Fruit fly (Drosophila melanogaster) whole organism: ENCODE data around the gene Mst57Dc.

Experiments
- CG8478 ChIP-seq: fragments of >200 bp; optimal IDR thresholded peaks from 2 replicates; lab custom pipeline; 2018; ENCODE audit warnings: inconsistent platforms
- Dll ChIP-seq: fragments of >200 bp; optimal IDR thresholded peaks from 2 replicates; lab custom pipeline; 2017
- EcR ChIP-seq, 2 experiments: fragments of >200 bp; optimal IDR thresholded peaks; 2 replicates each; lab custom pipeline; 2017; ENCODE audit warnings: missing biosample characterization in 2 of 2, missing genetic modification characterization in 2 of 2, missing genetic modification reagents in 2 of 2
- pan ChIP-seq: fragments of >200 bp; optimal IDR thresholded peaks from 2 replicates; lab custom pipeline; 2017
- psq ChIP-seq: fragments of >200 bp; optimal IDR thresholded peaks from 2 replicates; lab custom pipeline; 2017
- usp ChIP-seq: fragments of >200 bp; optimal IDR thresholded peaks from 2 replicates; lab custom pipeline; 2017; ENCODE audit warnings: missing biosample characterization, missing genetic modification characterization, mixed read lengths

Mst57Dc gene

dm6 chr3R:25829598-25829997 is at the start of gene Mst57Dc:
Gene Mst57Dc, minus strand, starts transcription at chr3R:25829698.
- TF ChIP-seq CG8478 (no peak), psq (lab: Kevin White, UChicago) (no peak), EcR (GFP tag; optimal IDR thresholded peaks at IDR 0.05; lab: Kevin White, UChicago) (no peak), pan (lab: Kevin White, UChicago) (no peak), Dll (lab: Kevin White, UChicago) (no peak), usp (GFP tag; lab: Kevin White, UChicago) (no peak)

DNA sequence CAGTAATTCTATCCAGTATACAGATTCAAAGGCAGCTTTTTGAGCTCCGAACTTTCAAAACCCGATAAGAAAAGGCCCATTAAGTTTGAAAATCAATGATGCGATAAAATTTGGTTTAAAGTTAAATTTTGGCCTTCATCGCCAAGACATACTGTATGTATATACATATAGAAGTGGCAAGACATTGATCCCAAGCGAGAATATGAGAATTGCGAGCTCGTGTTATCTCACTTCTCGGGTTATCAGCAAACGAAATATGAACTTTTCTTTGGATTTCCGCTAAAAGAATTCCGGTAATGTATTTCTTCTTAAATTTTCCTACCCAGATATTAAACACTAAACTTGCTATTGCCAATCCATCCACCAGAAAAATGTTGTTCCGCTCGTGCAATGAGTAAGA is 47.6 kb upstream of the Mst57Dc start:
- TF ChIP-seq CG8478 (no peak), EcR (GFP tag; optimal IDR thresholded peaks at IDR 0.05; lab: Kevin White, UChicago) (peak in 1 of 2 experiments; percentile 2)

DNA sequence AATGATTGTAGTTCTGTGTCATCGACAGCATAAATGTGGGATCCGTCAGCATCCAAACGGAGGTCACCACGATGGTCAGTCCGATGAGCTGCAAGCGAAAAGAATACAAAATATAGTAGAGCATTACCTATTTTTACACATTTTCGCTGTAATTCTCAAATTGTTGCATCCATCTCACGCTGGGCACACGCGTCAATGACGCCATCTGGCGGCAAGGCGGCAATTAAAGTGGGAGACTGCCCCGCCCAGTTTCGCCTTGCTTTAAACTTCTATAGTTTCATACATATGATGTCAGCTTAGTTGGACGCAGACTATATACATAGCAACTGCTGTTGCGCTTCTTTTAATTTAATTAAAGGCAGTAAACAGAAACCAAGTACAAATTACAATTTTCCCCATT is 47.1 kb upstream of the Mst57Dc start:
- TF ChIP-seq CG8478: no peak
- no peak for TF ChIP-seq psq (lab: Kevin White, UChicago)
- TF ChIP-seq usp (GFP tag; lab: Kevin White, UChicago): no peak
- TF ChIP-seq EcR (GFP tag; optimal IDR thresholded peaks at IDR 0.05; lab: Kevin White, UChicago): no peak
- no peak for TF ChIP-seq pan (lab: Kevin White, UChicago)
- TF ChIP-seq Dll (lab: Kevin White, UChicago): no peak

- TF ChIP-seq pan (lab: Kevin White, UChicago) (no peak), Dll (lab: Kevin White, UChicago) (no peak), EcR (GFP tag; optimal IDR thresholded peaks at IDR 0.05; lab: Kevin White, UChicago) (no peak)
Observed at dm6 chr3R:25870389-25870788, 40.9 kb upstream of the Mst57Dc start.

- no peak for TF ChIP-seq Dll (lab: Kevin White, UChicago)
- TF ChIP-seq usp (GFP tag; lab: Kevin White, UChicago): no peak
- no peak for TF ChIP-seq EcR (GFP tag; optimal IDR thresholded peaks at IDR 0.05; lab: Kevin White, UChicago)
- TF ChIP-seq pan (lab: Kevin White, UChicago): no peak
- no peak for TF ChIP-seq psq (lab: Kevin White, UChicago)
- TF ChIP-seq CG8478: no peak
Observed at dm6 chr3R:25855594-25856305, 26.3 kb upstream of the Mst57Dc start, which contains the start of gene CG5890. Gene CG5890, plus strand, starts transcription at chr3R:25856154.

DNA sequence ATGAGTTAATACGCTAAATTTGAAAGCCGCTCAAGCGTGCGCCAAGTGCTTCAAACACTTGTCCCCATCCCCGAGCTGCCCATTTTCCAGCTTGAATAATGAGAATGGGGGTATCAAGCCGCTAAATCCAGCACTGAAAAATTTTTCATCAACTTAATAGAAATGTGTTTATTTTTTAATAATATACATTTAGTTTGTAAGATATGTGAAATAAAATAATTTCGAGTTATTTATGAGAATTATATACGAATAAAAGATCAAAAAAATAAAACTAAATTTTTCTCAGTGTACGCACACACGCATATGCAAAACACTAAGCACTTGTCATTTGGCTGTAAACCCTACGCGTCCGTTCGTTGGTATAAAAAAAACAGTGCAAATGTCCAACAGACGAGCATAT is 25.3 kb upstream of the Mst57Dc start:
- no peak for TF ChIP-seq pan (lab: Kevin White, UChicago)
- TF ChIP-seq EcR (GFP tag; optimal IDR thresholded peaks at IDR 0.05; lab: Kevin White, UChicago): no peak
- TF ChIP-seq Dll (lab: Kevin White, UChicago): no peak
- no peak for TF ChIP-seq psq (lab: Kevin White, UChicago)

DNA sequence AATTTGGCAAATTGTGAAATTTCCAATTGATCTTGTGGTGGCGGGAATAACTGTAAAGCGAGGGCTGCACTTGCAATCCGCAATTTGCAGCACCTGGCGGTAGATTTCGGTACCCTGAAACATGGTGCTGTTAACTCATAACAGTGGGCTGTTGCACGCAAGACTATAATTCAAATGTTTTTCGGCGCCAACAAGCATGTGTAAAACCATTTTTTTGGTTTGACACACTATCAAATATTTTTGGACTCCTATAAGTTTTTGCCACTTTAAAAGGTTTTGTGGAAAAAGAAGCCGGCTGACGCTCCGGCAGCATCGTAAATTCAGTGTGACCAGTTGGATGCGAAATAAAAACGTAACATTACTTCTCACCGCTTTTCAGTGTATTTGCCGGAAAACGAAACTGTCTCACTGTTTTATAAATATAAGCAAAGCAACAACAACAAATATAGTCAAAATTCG is 21.8 kb upstream of the Mst57Dc start, which contains the start of the genes CG14545 and CG5886:
Gene CG14545, minus strand, starts transcription at position 68 of the 459 bp plus-strand sequence.
Gene CG5886, plus strand, starts transcription at position 409 of the 459 bp plus-strand sequence.
- no peak for TF ChIP-seq psq (lab: Kevin White, UChicago)
- no peak for TF ChIP-seq usp (GFP tag; lab: Kevin White, UChicago)
- no peak for TF ChIP-seq EcR (GFP tag; optimal IDR thresholded peaks at IDR 0.05; lab: Kevin White, UChicago)
- TF ChIP-seq CG8478: no peak

DNA sequence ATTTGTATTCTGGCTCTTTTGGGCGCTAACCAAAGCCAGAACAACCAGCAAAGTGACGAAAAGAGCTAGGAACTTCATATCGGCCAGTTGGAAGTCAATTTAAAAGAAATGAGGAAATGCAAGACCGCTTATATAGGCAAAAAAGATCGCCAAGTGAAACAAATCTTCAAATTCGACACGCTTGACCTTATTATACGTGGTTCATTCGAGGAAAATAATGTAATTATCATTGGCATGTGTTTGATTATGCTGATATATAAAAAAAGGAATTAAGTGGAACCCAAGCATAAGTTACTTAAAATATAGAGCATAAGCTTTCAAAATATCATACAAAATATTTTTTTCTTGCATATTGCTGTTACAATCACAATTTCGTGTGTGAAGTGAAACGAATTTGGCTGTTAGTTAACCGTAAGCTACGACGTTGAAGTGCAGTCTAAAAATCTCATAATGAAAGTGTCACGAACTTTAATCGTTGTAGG is 2.3 kb upstream of the Mst57Dc start, which contains the start of the genes Mst57Da and alpha4GT2:
Gene Mst57Da, minus strand, starts transcription at position 101 of the 482 bp plus-strand sequence.
Gene alpha4GT2, plus strand, starts transcription at position 432 of the 482 bp plus-strand sequence.
- no peak for TF ChIP-seq usp (GFP tag; lab: Kevin White, UChicago)
- no peak for TF ChIP-seq EcR (GFP tag; optimal IDR thresholded peaks at IDR 0.05; lab: Kevin White, UChicago)
- TF ChIP-seq Dll (lab: Kevin White, UChicago): no peak
- TF ChIP-seq CG8478: no peak
- TF ChIP-seq psq (lab: Kevin White, UChicago): no peak
- TF ChIP-seq pan (lab: Kevin White, UChicago): no peak

DNA sequence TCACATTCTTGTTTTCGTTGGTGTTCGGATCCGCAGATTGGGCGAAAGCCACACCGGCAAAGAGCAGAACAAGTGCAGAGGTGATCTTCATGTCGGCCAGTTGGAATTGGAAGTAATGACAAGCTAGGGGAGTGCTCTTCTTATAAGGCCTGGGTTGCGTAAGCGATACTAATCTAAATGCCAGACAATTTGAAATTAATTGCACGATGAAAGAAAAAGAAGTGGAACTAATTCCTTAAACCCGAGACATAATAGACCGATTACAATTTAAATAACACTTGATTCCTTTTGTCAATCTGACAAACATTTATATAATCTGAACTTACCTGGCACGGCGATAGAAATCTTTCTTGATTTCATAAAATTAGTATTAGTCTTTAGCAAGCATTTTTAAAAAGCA is 1.3 kb upstream of the Mst57Dc start, which contains the start of gene Mst57Db:
Gene Mst57Db, minus strand, starts transcription at position 101 of the 400 bp plus-strand sequence.
- TF ChIP-seq usp (GFP tag; lab: Kevin White, UChicago): no peak
- TF ChIP-seq CG8478: no peak
- TF ChIP-seq psq (lab: Kevin White, UChicago): no peak
- TF ChIP-seq pan (lab: Kevin White, UChicago): no peak
- TF ChIP-seq Dll (lab: Kevin White, UChicago): no peak
- TF ChIP-seq EcR (GFP tag; optimal IDR thresholded peaks at IDR 0.05; lab: Kevin White, UChicago): no peak

dm6 chr3R:25830128-25830527 is 630 bp upstream of the Mst57Dc start, which contains the start of gene Sfp96F:
Gene Sfp96F, minus strand, starts transcription at chr3R:25830228.
- TF ChIP-seq usp (GFP tag; lab: Kevin White, UChicago): no peak
- no peak for TF ChIP-seq EcR (GFP tag; optimal IDR thresholded peaks at IDR 0.05; lab: Kevin White, UChicago)
- TF ChIP-seq psq (lab: Kevin White, UChicago): no peak
- no peak for TF ChIP-seq CG8478
- TF ChIP-seq Dll (lab: Kevin White, UChicago): no peak
- no peak for TF ChIP-seq pan (lab: Kevin White, UChicago)

- TF ChIP-seq usp (GFP tag; lab: Kevin White, UChicago) (no peak), EcR (GFP tag; optimal IDR thresholded peaks at IDR 0.05; lab: Kevin White, UChicago) (no peak), Dll (lab: Kevin White, UChicago) (no peak), CG8478 (no peak), psq (lab: Kevin White, UChicago) (no peak), pan (lab: Kevin White, UChicago) (no peak)
Observed at dm6 chr3R:25815179-25815578, 14.3 kb downstream of the Mst57Dc start, which contains the start of gene CG14354. Gene CG14354, plus strand, starts transcription at chr3R:25815479.

dm6 chr3R:25811611-25812010 is 17.9 kb downstream of the Mst57Dc start, which contains the start of the genes Acam and CG17770:
Gene Acam, plus strand, starts transcription at chr3R:25811911.
Gene CG17770, plus strand, starts transcription at chr3R:25811911.
- no peak for TF ChIP-seq psq (lab: Kevin White, UChicago)
